Worm (Caenorhabditis elegans) whole organism, L2 larva: ENCODE data around the gene B0496.11.

Experiments used
- C34F6.9 ChIP-seq: fragments of 150-350 bp; optimal IDR thresholded peaks from 2 replicates; lab custom pipeline; 2014; ENCODE audit warnings: missing biosample characterization, missing genetic modification characterization
- F13H6.1 ChIP-seq: sonication (generic microtip); optimal IDR thresholded peaks from 2 replicates; lab custom pipeline; 2016; ENCODE audit warnings: missing genetic modification characterization, missing compliant biosample characterization
- R02D3.7 ChIP-seq: fragments of 150-350 bp; optimal IDR thresholded peaks from 2 replicates; lab custom pipeline; 2014; ENCODE audit warnings: missing biosample characterization, missing genetic modification characterization
- Y55F3AM.14 ChIP-seq: fragments of 200-800 bp; sonication (Bioruptor generic); optimal IDR thresholded peaks from 2 replicates; lab custom pipeline; 2018; ENCODE audit warnings: mild to moderate bottlenecking, missing genetic modification characterization, missing compliant biosample characterization
- alr-1 ChIP-seq: fragments of 150-350 bp; optimal IDR thresholded peaks from 2 replicates; lab custom pipeline; 2014; ENCODE audit warnings: missing biosample characterization, missing genetic modification characterization
- ama-1 ChIP-seq: fragments of 150-350 bp; optimal IDR thresholded peaks from 2 replicates; lab custom pipeline; 2018; ENCODE audit warnings: inconsistent platforms
- blmp-1 ChIP-seq: sonication (generic microtip); optimal IDR thresholded peaks from 2 replicates; lab custom pipeline; 2017; ENCODE audit warnings: missing genetic modification characterization, mild to moderate bottlenecking, missing compliant biosample characterization, antibody characterized with exemption, moderate library complexity; ENCODE audit not compliant: insufficient read depth
- ceh-16 ChIP-seq: fragments of 150-350 bp; optimal IDR thresholded peaks from 2 replicates; lab custom pipeline; 2014; ENCODE audit warnings: missing biosample characterization, missing genetic modification characterization
- crh-2 ChIP-seq: sonication (generic microtip); optimal IDR thresholded peaks from 2 replicates; lab custom pipeline; 2017; ENCODE audit warnings: missing biosample characterization, missing genetic modification characterization
- dmd-4 ChIP-seq: sonication (generic microtip); optimal IDR thresholded peaks from 2 replicates; lab custom pipeline; 2017; ENCODE audit warnings: missing biosample characterization, missing genetic modification characterization
- elt-1 ChIP-seq: fragments of 150-350 bp; optimal IDR thresholded peaks from 2 replicates; lab custom pipeline; 2014; ENCODE audit warnings: missing biosample characterization, missing genetic modification characterization
- elt-3 ChIP-seq: sonication (generic microtip); optimal IDR thresholded peaks from 2 replicates; lab custom pipeline; 2017; ENCODE audit warnings: missing biosample characterization, missing genetic modification characterization
- gmeb-1 ChIP-seq: fragments of 150-350 bp; optimal IDR thresholded peaks from 2 replicates; lab custom pipeline; 2014; ENCODE audit warnings: missing biosample characterization, missing genetic modification characterization
- lin-13 ChIP-seq: fragments of 150-350 bp; optimal IDR thresholded peaks from 2 replicates; lab custom pipeline; 2014; ENCODE audit warnings: missing biosample characterization, missing genetic modification reagents, missing genetic modification characterization
- lin-39 ChIP-seq: fragments of 150-350 bp; optimal IDR thresholded peaks from 2 replicates; lab custom pipeline; 2014; ENCODE audit warnings: missing biosample characterization, missing genetic modification reagents, missing genetic modification characterization
- lsy-2 ChIP-seq, 2 experiments: fragments of 150-350 bp in 1 of 2; sonication (generic microtip) in 1 of 2; optimal IDR thresholded peaks; 2 replicates each; lab custom pipeline; 2014 to 2017; ENCODE audit warnings: missing biosample characterization in 2 of 2, missing genetic modification characterization in 2 of 2
- mab-5 ChIP-seq: fragments of 150-350 bp; optimal IDR thresholded peaks from 2 replicates; lab custom pipeline; 2014; ENCODE audit warnings: missing biosample characterization, missing genetic modification characterization
- mbf-1 ChIP-seq: sonication (generic microtip); optimal IDR thresholded peaks from 2 replicates; lab custom pipeline; 2017; ENCODE audit warnings: missing biosample characterization, missing genetic modification characterization
- nhr-10 ChIP-seq: sonication (generic microtip); optimal IDR thresholded peaks from 2 replicates; lab custom pipeline; 2017; ENCODE audit warnings: missing biosample characterization, missing genetic modification characterization
- nhr-11 ChIP-seq: fragments of 150-350 bp; optimal IDR thresholded peaks from 2 replicates; lab custom pipeline; 2014; ENCODE audit warnings: missing biosample characterization, missing genetic modification characterization
- nhr-12 ChIP-seq: fragments of 150-350 bp; optimal IDR thresholded peaks from 2 replicates; lab custom pipeline; 2014; ENCODE audit warnings: missing biosample characterization, missing genetic modification characterization
- nhr-129 ChIP-seq: fragments of 150-350 bp; optimal IDR thresholded peaks from 2 replicates; lab custom pipeline; 2014; ENCODE audit warnings: missing biosample characterization, missing genetic modification characterization
- nhr-25 ChIP-seq: fragments of 150-350 bp; sonication (generic microtip); optimal IDR thresholded peaks from 3 replicates; lab custom pipeline; 2014; ENCODE audit warnings: missing biosample characterization, missing genetic modification characterization
- nhr-6 ChIP-seq: fragments of 150-350 bp; optimal IDR thresholded peaks from 2 replicates; lab custom pipeline; 2014; ENCODE audit warnings: missing biosample characterization, missing genetic modification characterization
- sem-4 ChIP-seq: fragments of 150-350 bp; optimal IDR thresholded peaks from 2 replicates; lab custom pipeline; 2014; ENCODE audit warnings: missing biosample characterization, missing genetic modification reagents, missing genetic modification characterization
- skn-1 ChIP-seq: sonication (generic microtip); optimal IDR thresholded peaks from 2 replicates; lab custom pipeline; 2017; ENCODE audit warnings: missing biosample characterization, missing genetic modification characterization
- sma-9 ChIP-seq, 2 experiments: fragments of 150-350 bp in 1 of 2; sonication (generic microtip) in 1 of 2; optimal IDR thresholded peaks; 2 replicates each; lab custom pipeline; 2014 to 2016; ENCODE audit warnings: missing genetic modification characterization in 2 of 2, mild to moderate bottlenecking in 1 of 2, missing biosample characterization in 1 of 2, missing compliant biosample characterization in 1 of 2, missing genetic modification reagents in 1 of 2, moderate library complexity in 1 of 2
- snpc-4 ChIP-seq: fragments of 150-350 bp; optimal IDR thresholded peaks from 2 replicates; lab custom pipeline; 2014; ENCODE audit warnings: missing biosample characterization, missing genetic modification characterization
- unc-55 ChIP-seq: fragments of 150-350 bp; sonication (generic microtip); optimal IDR thresholded peaks from 3 replicates; lab custom pipeline; 2014; ENCODE audit warnings: missing biosample characterization, missing genetic modification reagents, missing genetic modification characterization
- unc-62 ChIP-seq: fragments of 150-350 bp; optimal IDR thresholded peaks from 2 replicates; lab custom pipeline; 2014; ENCODE audit warnings: missing biosample characterization, missing genetic modification reagents, missing genetic modification characterization
- ztf-1 ChIP-seq: fragments of 200-800 bp; sonication (Bioruptor generic); conservative IDR thresholded peaks from 2 replicates; pipeline ENCODE4 v1.3.6; 2022; ENCODE audit warnings: missing genetic modification characterization, missing compliant biosample characterization
- ztf-11 ChIP-seq: sonication (generic microtip); optimal IDR thresholded peaks from 2 replicates; lab custom pipeline; 2017; ENCODE audit warnings: missing biosample characterization, missing genetic modification characterization
- ztf-4 ChIP-seq: fragments of 150-350 bp; optimal IDR thresholded peaks from 2 replicates; lab custom pipeline; 2014; ENCODE audit warnings: missing biosample characterization, missing genetic modification characterization

The B0496.11 gene

ce11 chrIV:7426055-7426454, 7.7 kb downstream of the B0496.11 start:
- TF ChIP-seq nhr-129 (tag; lab: Kevin White, UChicago) (peak; percentile 27), F13H6.1 (tag; lab: Kevin White, UChicago) (peak; percentile 66), C34F6.9 (tag; lab: Kevin White, UChicago) (peak; percentile 7), mab-5 (tag; lab: Kevin White, UChicago) (no peak), sem-4 (tag; lab: Kevin White, UChicago) (no peak)
- TF ChIP-seq, all 48 proteins: peak for 3

DNA sequence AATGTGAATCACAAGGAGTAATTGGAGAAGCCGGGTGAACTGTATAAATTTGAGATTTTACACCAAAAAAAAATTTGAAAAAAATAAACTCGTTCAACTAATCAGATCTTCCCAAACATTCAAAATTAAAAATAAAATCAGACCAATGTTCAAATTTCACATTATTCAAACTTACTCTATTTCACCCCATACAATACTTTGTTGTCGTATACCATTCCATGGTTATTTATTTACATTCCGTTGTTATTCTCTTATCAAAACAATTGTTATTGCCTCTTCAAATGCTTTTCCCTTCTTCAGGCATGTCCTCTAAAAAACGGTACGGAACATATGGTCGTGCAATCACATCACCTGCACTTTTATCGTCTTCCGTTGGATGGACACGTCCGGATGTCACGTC, 9.6 kb downstream of the B0496.11 start, which contains the start of gene unc-82:
Gene unc-82 (plus strand): TSS at position 301 of the 400 bp plus-strand sequence.
- TF ChIP-seq ama-1 (no peak), snpc-4 (tag; lab: Kevin White, UChicago) (no peak), nhr-6 (tag; lab: Kevin White, UChicago) (no peak), blmp-1 (tag; lab: Kevin White, UChicago) (no peak), nhr-25 (tag; lab: Kevin White, UChicago) (no peak), Y55F3AM.14 (GFP tag; lab: Kevin White, UChicago) (no peak), ceh-16 (tag; lab: Kevin White, UChicago) (no peak), gmeb-1 (tag; lab: Kevin White, UChicago) (no peak), lin-39 (tag; lab: Kevin White, UChicago) (no peak), elt-3 (tag; lab: Kevin White, UChicago) (no peak), lin-13 (GFP tag; lab: Kevin White, UChicago) (no peak), skn-1 (tag; lab: Kevin White, UChicago) (no peak), sem-4 (tag; lab: Kevin White, UChicago) (no peak), crh-2 (tag; lab: Kevin White, UChicago) (no peak), F13H6.1 (tag; lab: Kevin White, UChicago) (no peak), nhr-10 (tag; lab: Kevin White, UChicago) (no peak)

DNA sequence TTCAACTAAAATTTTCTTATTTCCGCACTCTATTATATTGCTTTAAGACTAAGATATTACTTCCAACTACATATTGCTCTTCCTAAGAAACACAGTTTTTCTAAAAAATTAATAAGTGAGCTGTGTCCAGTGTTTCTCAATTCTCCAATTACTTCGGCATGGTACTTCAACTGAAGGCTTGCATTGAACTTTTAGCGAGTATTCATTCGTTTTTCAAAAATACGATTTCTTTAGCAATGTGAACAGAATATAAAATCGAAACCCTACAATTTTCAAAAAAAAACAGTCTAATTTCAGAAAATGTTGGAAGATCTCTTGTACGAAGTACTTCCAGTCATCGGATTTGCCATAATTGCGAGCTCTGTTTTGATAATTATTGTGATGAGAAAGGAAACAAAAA, 12.8 kb downstream of the B0496.11 start, which contains the start of gene srtx-1:
Gene srtx-1 (plus strand): TSS at position 301 of the 400 bp plus-strand sequence.
- TF ChIP-seq nhr-12 (tag; lab: Kevin White, UChicago) (no peak), elt-1 (tag; lab: Kevin White, UChicago) (no peak), mab-5 (tag; lab: Kevin White, UChicago) (no peak), blmp-1 (tag; lab: Kevin White, UChicago) (no peak), unc-55 (GFP tag; lab: Kevin White, UChicago) (no peak), dmd-4 (tag; lab: Kevin White, UChicago) (no peak), alr-1 (tag; lab: Kevin White, UChicago) (no peak), skn-1 (tag; lab: Kevin White, UChicago) (no peak), nhr-25 (tag; lab: Kevin White, UChicago) (no peak), sma-9 (GFP tag; optimal IDR thresholded peaks at IDR 0.05; lab: Kevin White, UChicago) (no peak), sma-9 (tag; optimal IDR thresholded peaks at IDR 0.05; lab: Kevin White, UChicago) (no peak), ztf-11 (no peak), Y55F3AM.14 (GFP tag; lab: Kevin White, UChicago) (no peak), lsy-2 (tag; optimal IDR thresholded peaks at IDR 0.05; lab: Kevin White, UChicago) (no peak)

- no peak for TF ChIP-seq mbf-1 (tag; lab: Kevin White, UChicago)
- no peak for TF ChIP-seq R02D3.7 (tag; lab: Kevin White, UChicago)
- TF ChIP-seq dmd-4 (tag; lab: Kevin White, UChicago), result no peak
- no peak for TF ChIP-seq nhr-6 (tag; lab: Kevin White, UChicago)
- no peak for TF ChIP-seq blmp-1 (tag; lab: Kevin White, UChicago)
- no peak for TF ChIP-seq unc-62
- no peak for TF ChIP-seq ztf-1 (GFP tag; lab: Robert Waterston, UW)
- TF ChIP-seq nhr-129 (tag; lab: Kevin White, UChicago), result no peak
- no peak for TF ChIP-seq ztf-4 (tag; lab: Kevin White, UChicago)
- no peak for TF ChIP-seq sem-4 (tag; lab: Kevin White, UChicago)
- TF ChIP-seq ztf-11, result no peak
Observed at ce11 chrIV:7418818-7419217, 14.9 kb downstream of the B0496.11 start, which contains the start of gene B0496.6. Gene B0496.6 (plus strand): TSS chrIV:7419118.

DNA sequence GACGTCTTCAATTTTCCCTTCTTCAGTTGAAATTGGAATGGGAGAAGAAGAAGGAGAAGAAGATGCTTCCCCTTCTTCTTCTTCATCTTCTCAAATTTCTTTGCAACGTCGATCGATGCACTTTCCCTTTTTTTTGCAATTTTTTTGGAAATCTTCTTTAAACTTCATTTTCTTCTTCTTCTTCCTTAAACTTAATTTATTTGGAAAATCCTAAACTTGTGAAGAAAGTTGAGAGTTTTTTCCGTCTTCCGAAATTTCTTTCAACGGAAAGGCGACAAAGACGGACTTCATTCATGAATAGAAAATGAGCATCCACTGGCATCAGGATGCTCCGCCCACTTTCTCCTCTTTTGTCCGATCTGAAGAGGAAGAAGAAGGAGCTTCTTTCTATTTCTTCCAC, 19.6 kb downstream of the B0496.11 start:
- TF ChIP-seq nhr-11 (tag; lab: Kevin White, UChicago), result no peak
- no peak for TF ChIP-seq lsy-2 (tag; optimal IDR thresholded peaks at IDR 0.05; lab: Kevin White, UChicago)
- no peak for TF ChIP-seq ztf-1 (GFP tag; lab: Robert Waterston, UW)
- TF ChIP-seq unc-55 (GFP tag; lab: Kevin White, UChicago), result peak; percentile 48
